Worm (Caenorhabditis elegans) whole organism, L1 larva: Measurements from ENCODE around the gene C07B5.3.

Experiments used
- C16A3.4 ChIP-seq: fragments of 150-350 bp; optimal IDR thresholded peaks from 2 replicates; lab custom pipeline; 2014; ENCODE audit warnings: missing biosample characterization, missing genetic modification characterization
- C34B4.2 ChIP-seq: sonication (generic microtip); optimal IDR thresholded peaks from 2 replicates; lab custom pipeline; 2017; ENCODE audit warnings: mild to moderate bottlenecking, missing genetic modification characterization, missing compliant biosample characterization
- aha-1 ChIP-seq: fragments of 150-350 bp; optimal IDR thresholded peaks from 2 replicates; lab custom pipeline; 2014; ENCODE audit warnings: missing biosample characterization, missing genetic modification characterization
- alr-1 ChIP-seq: fragments of 200-800 bp; sonication (Bioruptor generic); optimal IDR thresholded peaks from 2 replicates; lab custom pipeline; 2018; ENCODE audit warnings: borderline replicate concordance, mild to moderate bottlenecking, missing genetic modification characterization, missing compliant biosample characterization
- ama-1 ChIP-seq: fragments of 150-350 bp; optimal IDR thresholded peaks from 2 replicates; lab custom pipeline; 2014
- blmp-1 ChIP-seq: fragments of 150-350 bp; optimal IDR thresholded peaks from 2 replicates; lab custom pipeline; 2014; ENCODE audit warnings: missing biosample characterization, missing genetic modification characterization
- ceh-82 ChIP-seq, 3 experiments: fragments of 150-350 bp in 1 of 3; sonication (generic microtip) in 2 of 3; optimal IDR thresholded peaks; 2 replicates each; lab custom pipeline; 2014 to 2017; ENCODE audit warnings: missing biosample characterization in 3 of 3, missing genetic modification characterization in 3 of 3
- ceh-88 ChIP-seq: fragments of 200-800 bp; sonication (Bioruptor generic); IDR thresholded peaks from 2 replicates; pipeline ENCODE4 v1.3.6; 2022; ENCODE audit warnings: missing genetic modification characterization, missing compliant biosample characterization
- ces-1 ChIP-seq: fragments of 150-350 bp; optimal IDR thresholded peaks from 2 replicates; lab custom pipeline; 2014; ENCODE audit warnings: missing biosample characterization, missing genetic modification reagents, missing genetic modification characterization
- dpl-1 ChIP-seq, 3 experiments: fragments of 150-350 bp in 2 of 3; sonication (generic microtip) in 1 of 3; optimal IDR thresholded peaks; 2 replicates each; lab custom pipeline; 2014 to 2017; ENCODE audit warnings: missing biosample characterization in 3 of 3, missing genetic modification characterization in 3 of 3, missing genetic modification reagents in 3 of 3
- dsc-1 ChIP-seq: sonication (generic microtip); optimal IDR thresholded peaks from 2 replicates; lab custom pipeline; 2016; ENCODE audit warnings: mild to moderate bottlenecking, missing genetic modification characterization, missing compliant biosample characterization
- efl-1 ChIP-seq, 4 experiments: fragments of 150-350 bp; optimal IDR thresholded peaks in 3 of 4; peaks in 1 of 4; 1 replicate in 1 of 4; 2 replicates in 3 of 4; lab custom pipeline; 2014; ENCODE audit warnings: missing biosample characterization in 2 of 4, missing genetic modification characterization in 2 of 4, missing genetic modification reagents in 2 of 4
- efl-3 ChIP-seq: fragments of 200-800 bp; sonication (Bioruptor generic); optimal IDR thresholded peaks from 2 replicates; lab custom pipeline; 2018; ENCODE audit warnings: mild to moderate bottlenecking, missing genetic modification characterization, missing compliant biosample characterization
- egl-13 ChIP-seq: sonication (generic microtip); optimal IDR thresholded peaks from 2 replicates; lab custom pipeline; 2016; ENCODE audit warnings: missing genotype, missing genetic modification reagents, missing genetic modification characterization, missing compliant biosample characterization
- egl-27 ChIP-seq, 2 experiments: fragments of 150-350 bp in 1 of 2; sonication (generic microtip); optimal IDR thresholded peaks; 3 replicates each; lab custom pipeline; 2017 to 2018; ENCODE audit warnings: missing biosample characterization in 2 of 2, missing genetic modification characterization in 2 of 2, missing genetic modification reagents in 2 of 2
- elt-3 ChIP-seq, 6 experiments: fragments of 150-350 bp in 1 of 6; sonication (generic microtip); optimal IDR thresholded peaks; 2 replicates each; lab custom pipeline; 2017 to 2018; ENCODE audit warnings: missing biosample characterization in 6 of 6, missing genetic modification characterization in 6 of 6, inconsistent platforms in 1 of 6
- fkh-10 ChIP-seq: sonication (generic microtip); optimal IDR thresholded peaks from 2 replicates; lab custom pipeline; 2017; ENCODE audit warnings: missing biosample characterization, missing genetic modification reagents, missing genetic modification characterization
- fos-1 ChIP-seq: fragments of 150-350 bp; optimal IDR thresholded peaks from 2 replicates; lab custom pipeline; 2014; ENCODE audit warnings: missing biosample characterization, missing genetic modification characterization
- grh-1 ChIP-seq: fragments of 200-800 bp; sonication (Bioruptor generic); IDR thresholded peaks from 2 replicates; pipeline ENCODE4 v1.3.6; 2022; ENCODE audit warnings: missing genetic modification reagents, missing genetic modification characterization, missing compliant biosample characterization
- hlh-17 ChIP-seq: fragments of 200-800 bp; sonication (Bioruptor generic); optimal IDR thresholded peaks from 2 replicates; lab custom pipeline; 2018; ENCODE audit warnings: missing genetic modification characterization, mild to moderate bottlenecking, missing compliant biosample characterization, moderate library complexity, borderline replicate concordance
- hlh-4 ChIP-seq: sonication (generic microtip); optimal IDR thresholded peaks from 2 replicates; lab custom pipeline; 2016; ENCODE audit warnings: mild to moderate bottlenecking, missing genetic modification characterization, missing compliant biosample characterization
- lin-39 ChIP-seq: fragments of 150-350 bp; optimal IDR thresholded peaks from 2 replicates; lab custom pipeline; 2014; ENCODE audit warnings: missing biosample characterization, missing genetic modification reagents, missing genetic modification characterization
- lir-3 ChIP-seq: sonication (generic microtip); optimal IDR thresholded peaks from 2 replicates; lab custom pipeline; 2016; ENCODE audit warnings: mild to moderate bottlenecking, missing genetic modification characterization, moderate library complexity, missing compliant biosample characterization; ENCODE audit not compliant: poor library complexity
- mdl-1 ChIP-seq, 2 experiments: fragments of 150-350 bp; optimal IDR thresholded peaks; 2 replicates each; lab custom pipeline; 2014 to 2017; ENCODE audit warnings: missing biosample characterization in 2 of 2, missing genetic modification characterization in 2 of 2, inconsistent platforms in 1 of 2
- mef-2 ChIP-seq: fragments of 150-350 bp; optimal IDR thresholded peaks from 2 replicates; lab custom pipeline; 2014; ENCODE audit warnings: missing biosample characterization, missing genetic modification characterization
- mep-1 ChIP-seq: fragments of 150-350 bp; optimal IDR thresholded peaks from 2 replicates; lab custom pipeline; 2014; ENCODE audit warnings: missing biosample characterization, missing genetic modification characterization
- nhr-11 ChIP-seq: fragments of 150-350 bp; optimal IDR thresholded peaks from 2 replicates; lab custom pipeline; 2014; ENCODE audit warnings: missing biosample characterization, missing genetic modification characterization
- nhr-20 ChIP-seq: sonication (generic microtip); optimal IDR thresholded peaks from 2 replicates; lab custom pipeline; 2016; ENCODE audit warnings: mild to moderate bottlenecking, missing genetic modification characterization, missing compliant biosample characterization
- nhr-47 ChIP-seq: sonication (generic microtip); optimal IDR thresholded peaks from 2 replicates; lab custom pipeline; 2016; ENCODE audit warnings: mild to moderate bottlenecking, missing genetic modification characterization, moderate library complexity, missing compliant biosample characterization
- nhr-71 ChIP-seq: sonication (generic microtip); optimal IDR thresholded peaks from 2 replicates; lab custom pipeline; 2016; ENCODE audit warnings: mild to moderate bottlenecking, missing genetic modification characterization, moderate library complexity, missing compliant biosample characterization
- nhr-77 ChIP-seq: fragments of 150-350 bp; optimal IDR thresholded peaks from 2 replicates; lab custom pipeline; 2014; ENCODE audit warnings: missing biosample characterization, missing genetic modification characterization
- nhr-85 ChIP-seq: sonication (generic microtip); peaks from one replicate; lab custom pipeline; 2016; ENCODE audit warnings: missing genetic modification characterization, inconsistent platforms, missing compliant biosample characterization
- nhr-90 ChIP-seq: sonication (generic microtip); optimal IDR thresholded peaks from 2 replicates; lab custom pipeline; 2016; ENCODE audit warnings: mild to moderate bottlenecking, missing genetic modification characterization, missing compliant biosample characterization; ENCODE audit not compliant: poor library complexity
- pag-3 ChIP-seq: sonication (generic microtip); optimal IDR thresholded peaks from 2 replicates; lab custom pipeline; 2017; ENCODE audit warnings: missing genetic modification characterization, mild to moderate bottlenecking, missing compliant biosample characterization, antibody characterized with exemption, borderline replicate concordance; ENCODE audit not compliant: insufficient read depth
- pax-3 ChIP-seq: fragments of 200-800 bp; sonication (Bioruptor generic); optimal IDR thresholded peaks from 2 replicates; lab custom pipeline; 2018; ENCODE audit warnings: mild to moderate bottlenecking, missing genetic modification characterization, moderate library complexity, missing compliant biosample characterization
- rnt-1 ChIP-seq: sonication (generic microtip); optimal IDR thresholded peaks from 2 replicates; lab custom pipeline; 2016; ENCODE audit warnings: mild to moderate bottlenecking, missing genetic modification characterization, moderate library complexity, missing compliant biosample characterization
- skn-1 ChIP-seq: fragments of 150-350 bp; optimal IDR thresholded peaks from 2 replicates; lab custom pipeline; 2014; ENCODE audit warnings: missing biosample characterization, missing genetic modification characterization
- snu-23 ChIP-seq: sonication (generic microtip); optimal IDR thresholded peaks from 2 replicates; lab custom pipeline; 2016; ENCODE audit warnings: missing genetic modification characterization, missing compliant biosample characterization
- sox-4 ChIP-seq: sonication (generic microtip); optimal IDR thresholded peaks from 2 replicates; lab custom pipeline; 2016; ENCODE audit warnings: missing genetic modification characterization, missing compliant biosample characterization
- tbx-2 ChIP-seq: sonication (generic microtip); optimal IDR thresholded peaks from 2 replicates; lab custom pipeline; 2016; ENCODE audit warnings: missing genetic modification characterization, missing compliant biosample characterization
- tlp-1 ChIP-seq: fragments of 150-350 bp; optimal IDR thresholded peaks from 2 replicates; lab custom pipeline; 2014; ENCODE audit warnings: missing biosample characterization, missing genetic modification characterization
- unc-130 ChIP-seq: fragments of 150-350 bp; optimal IDR thresholded peaks from 2 replicates; lab custom pipeline; 2017; ENCODE audit warnings: missing biosample characterization, missing genetic modification characterization, inconsistent platforms
- unc-62 ChIP-seq: fragments of 150-350 bp; optimal IDR thresholded peaks from 2 replicates; lab custom pipeline; 2014; ENCODE audit warnings: missing biosample characterization, missing genetic modification reagents, missing genetic modification characterization
- unc-86 ChIP-seq: sonication (generic microtip); optimal IDR thresholded peaks from 2 replicates; lab custom pipeline; 2016; ENCODE audit warnings: missing genetic modification characterization, missing compliant biosample characterization
- unc-98 ChIP-seq: fragments of 200-800 bp; sonication (Bioruptor generic); IDR thresholded peaks from 2 replicates; pipeline ENCODE4 v1.3.6; 2022; ENCODE audit warnings: missing genetic modification characterization, missing compliant biosample characterization
- vab-15 ChIP-seq: sonication (generic microtip); optimal IDR thresholded peaks from 2 replicates; lab custom pipeline; 2017; ENCODE audit warnings: missing genotype, mild to moderate bottlenecking, missing genetic modification characterization, missing compliant biosample characterization
- xbp-1 ChIP-seq: sonication (generic microtip); optimal IDR thresholded peaks from 2 replicates; lab custom pipeline; 2016; ENCODE audit warnings: missing genetic modification characterization, missing compliant biosample characterization
- zag-1 ChIP-seq: fragments of 150-350 bp; optimal IDR thresholded peaks from 2 replicates; lab custom pipeline; 2014; ENCODE audit warnings: missing biosample characterization, missing genetic modification characterization
- ztf-4 ChIP-seq: fragments of 150-350 bp; optimal IDR thresholded peaks from 2 replicates; lab custom pipeline; 2014; ENCODE audit warnings: missing biosample characterization, missing genetic modification characterization

Gene C07B5.3

ce11 chrX:9552404-9552803, 29.4 kb upstream of the C07B5.3 start (continued):
- TF ChIP-seq rnt-1 (tag; lab: Kevin White, UChicago) (peak; percentile 58), grh-1 (GFP tag; lab: Robert Waterston, UW) (peak; percentile 42; the same call in 1 of the 2 replicates), nhr-20 (tag; lab: Kevin White, UChicago) (peak; percentile 68), egl-13 (tag; lab: Kevin White, UChicago) (no peak), snu-23 (GFP tag; lab: Kevin White, UChicago) (peak; percentile 63), dsc-1 (tag; lab: Kevin White, UChicago) (no peak), ceh-82 (tag; optimal IDR thresholded peaks at IDR 0.05; lab: Kevin White, UChicago) (peak in 1 of 3 experiments; percentile 12), C34B4.2 (tag; lab: Kevin White, UChicago) (no peak)

- TF ChIP-seq pax-3 (tag; lab: Kevin White, UChicago): no peak
- no peak for TF ChIP-seq egl-13 (tag; lab: Kevin White, UChicago)
- no peak for TF ChIP-seq zag-1 (tag; lab: Kevin White, UChicago)
- no peak for TF ChIP-seq fos-1
- TF ChIP-seq pag-3 (tag; lab: Kevin White, UChicago): no peak
- no peak for TF ChIP-seq aha-1
- no peak for TF ChIP-seq ces-1 (GFP tag; lab: Kevin White, UChicago)
- TF ChIP-seq mef-2: no peak
- no peak for TF ChIP-seq ama-1 (lab: Kevin White, UChicago)
- TF ChIP-seq xbp-1 (tag; lab: Kevin White, UChicago): peak; percentile 21
- peak; percentile 12 to 19 for TF ChIP-seq efl-1 (optimal IDR thresholded peaks at IDR 0.05; lab: Kevin White, UChicago)
- peak in 1 of 2 experiments; percentile 66 for TF ChIP-seq efl-1 (GFP tag; optimal IDR thresholded peaks at IDR 0.05 in 1 of 2; lab: Kevin White, UChicago)
- TF ChIP-seq ztf-4 (tag; lab: Kevin White, UChicago): peak; percentile 18
- peak; percentile 18 for TF ChIP-seq nhr-90
- no peak for TF ChIP-seq hlh-17 (GFP tag; lab: Kevin White, UChicago)
- peak in 1 of 3 experiments; percentile 3 for TF ChIP-seq dpl-1 (GFP tag; optimal IDR thresholded peaks at IDR 0.05; lab: Kevin White, UChicago)
- TF ChIP-seq nhr-71: peak; percentile 66
- no peak for TF ChIP-seq tlp-1 (tag; lab: Kevin White, UChicago)
- TF ChIP-seq nhr-85 (tag; lab: Kevin White, UChicago): peak; percentile 91
- no peak for TF ChIP-seq hlh-4 (tag; lab: Kevin White, UChicago)
- TF ChIP-seq dsc-1 (tag; lab: Kevin White, UChicago): no peak
- peak in 1 of 6 experiments; percentile 14 for TF ChIP-seq elt-3 (tag; optimal IDR thresholded peaks at IDR 0.05; lab: Kevin White, UChicago)
- no peak for TF ChIP-seq efl-3 (GFP tag; lab: Kevin White, UChicago)
- no peak for TF ChIP-seq unc-86 (tag; lab: Kevin White, UChicago)
- TF ChIP-seq fkh-10: peak; percentile 29
- TF ChIP-seq ceh-88 (GFP tag; lab: Robert Waterston, UW): no peak
- TF ChIP-seq unc-62 (GFP tag; lab: Kevin White, UChicago): no peak
- no peak for TF ChIP-seq lir-3 (tag; lab: Kevin White, UChicago)
- no peak for TF ChIP-seq lin-39 (tag; lab: Kevin White, UChicago)
- no peak for TF ChIP-seq unc-130 (tag; lab: Kevin White, UChicago)
- no peak for TF ChIP-seq nhr-77 (tag; lab: Kevin White, UChicago)
- TF ChIP-seq tbx-2 (tag; lab: Kevin White, UChicago): peak; percentile 31
- TF ChIP-seq blmp-1 (tag; lab: Kevin White, UChicago): peak; percentile 70
- TF ChIP-seq sox-4 (tag; lab: Kevin White, UChicago): no peak
- TF ChIP-seq alr-1 (tag; lab: Kevin White, UChicago): no peak
- peak; percentile 64 for TF ChIP-seq mep-1 (tag; lab: Kevin White, UChicago)
- TF ChIP-seq rnt-1 (tag; lab: Kevin White, UChicago): peak; percentile 24
- TF ChIP-seq unc-98 (GFP tag; lab: Robert Waterston, UW): no peak
- no peak for TF ChIP-seq nhr-11
- peak in 1 of 2 experiments; percentile 59 for TF ChIP-seq mdl-1 (tag; optimal IDR thresholded peaks at IDR 0.05; lab: Kevin White, UChicago)
- TF ChIP-seq ceh-82 (tag; optimal IDR thresholded peaks at IDR 0.05; lab: Kevin White, UChicago): peak in 1 of 3 experiments; percentile 39
- peak; percentile 29 for TF ChIP-seq skn-1 (tag; lab: Kevin White, UChicago)
- TF ChIP-seq vab-15: no peak
- TF ChIP-seq C34B4.2 (tag; lab: Kevin White, UChicago): no peak
- TF ChIP-seq nhr-47: peak; percentile 33
- TF ChIP-seq egl-27 (tag; optimal IDR thresholded peaks at IDR 0.05; lab: Kevin White, UChicago): no peak
- peak; percentile 54 for TF ChIP-seq nhr-20 (tag; lab: Kevin White, UChicago)
- TF ChIP-seq C16A3.4 (tag; lab: Kevin White, UChicago): peak; percentile 37
These were observed 28.1 kb upstream of the C07B5.3 start for ce11 chrX:9551112-9551511.
